Fruit fly (Drosophila melanogaster) Kc167 (cell line): ENCODE measurements around the gene Tep4.

Source experiments
- Sin3A ChIP-seq: fragments of >200 bp; optimal IDR thresholded peaks from 2 replicates; lab custom pipeline; 2018; ENCODE audit warnings: missing external identifiers
- insv ChIP-seq: fragments of >200 bp; optimal IDR thresholded peaks from 3 replicates; lab custom pipeline; 2018; ENCODE audit warnings: missing external identifiers

DNA sequence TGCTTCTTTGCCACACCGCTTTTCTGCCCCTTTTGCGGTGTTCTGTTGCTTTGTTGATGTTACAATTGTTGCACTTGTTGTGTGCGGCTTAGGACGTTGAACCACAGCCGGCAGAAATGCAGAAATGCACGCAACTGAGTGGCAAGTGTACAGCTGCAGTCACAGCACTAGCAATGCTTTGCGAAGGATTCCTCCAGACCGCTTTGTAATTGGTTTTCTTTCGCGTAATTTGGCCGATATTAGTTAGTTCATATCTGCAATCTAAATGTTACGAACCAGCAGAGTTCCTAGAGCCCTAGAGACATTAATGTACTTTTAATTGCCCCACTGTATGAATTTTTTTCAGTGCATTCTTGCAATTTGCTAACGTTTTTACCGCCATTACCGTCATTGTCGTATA lies 26.1 kb downstream of the Tep4 start:
- TF ChIP-seq insv (lab: Kevin White, UChicago) = no peak
- TF ChIP-seq Sin3A (lab: Kevin White, UChicago) = no peak
